Fruit fly (Drosophila melanogaster) whole organism, wandering third instar larva: ENCODE results near the gene HDAC3.
A peak's percentile ranks its signal among the peaks of the same experiment; 100 is the strongest.

Experiments
- Abd-B ChIP-seq: fragments of >200 bp; optimal IDR thresholded peaks from 2 replicates; lab custom pipeline; 2017; ENCODE audit warnings: missing biosample characterization, missing genetic modification characterization
- CG32264 ChIP-seq: fragments of 200-800 bp; sonication (Bioruptor generic); optimal IDR thresholded peaks from 2 replicates; lab custom pipeline; 2016; ENCODE audit warnings: missing biosample characterization, missing genetic modification characterization
- CG9705 ChIP-seq: fragments of 200-800 bp; sonication (Bioruptor generic); optimal IDR thresholded peaks from 2 replicates; lab custom pipeline; 2018; ENCODE audit warnings: missing biosample characterization, mild to moderate bottlenecking, missing genetic modification characterization
- CrebA ChIP-seq: fragments of 200-800 bp; sonication (Bioruptor generic); optimal IDR thresholded peaks from 2 replicates; lab custom pipeline; 2016; ENCODE audit warnings: missing biosample characterization, mild to moderate bottlenecking, missing genetic modification characterization, borderline replicate concordance
- Dfd ChIP-seq: fragments of >200 bp; optimal IDR thresholded peaks from 2 replicates; lab custom pipeline; 2017; ENCODE audit warnings: missing biosample characterization, missing genetic modification characterization
- Dif ChIP-seq: fragments of 200-275, 200-300 bp; sonication (Bioruptor generic); optimal IDR thresholded peaks from 2 replicates; lab custom pipeline; 2018; ENCODE audit warnings: missing biosample characterization, missing genetic modification characterization; ENCODE audit not compliant: partially characterized antibody
- GATAd ChIP-seq: sonication (Bioruptor generic); optimal IDR thresholded peaks from 2 replicates; lab custom pipeline; 2016; ENCODE audit warnings: missing biosample characterization, missing genetic modification characterization
- HLH106 ChIP-seq: fragments of 200-800 bp; optimal IDR thresholded peaks from 3 replicates; lab custom pipeline; 2019; ENCODE audit warnings: missing biosample characterization, mild to moderate bottlenecking, missing genetic modification characterization, moderate library complexity
- Hnf4 ChIP-seq: fragments of 200-800 bp; sonication (Bioruptor generic); optimal IDR thresholded peaks from 2 replicates; lab custom pipeline; 2016; ENCODE audit warnings: missing biosample characterization, mild to moderate bottlenecking, missing genetic modification characterization
- Hr78 ChIP-seq: fragments of >200 bp; optimal IDR thresholded peaks from 2 replicates; lab custom pipeline; 2017; ENCODE audit warnings: missing biosample characterization, missing genetic modification characterization
- Hr83 ChIP-seq: fragments of 200-300 bp; sonication (Bioruptor generic); optimal IDR thresholded peaks from 2 replicates; lab custom pipeline; 2016; ENCODE audit warnings: missing biosample characterization, mild to moderate bottlenecking, missing genetic modification characterization, moderate library complexity; ENCODE audit not compliant: poor library complexity, severe bottlenecking
- Jra ChIP-seq: sonication (Bioruptor generic); optimal IDR thresholded peaks from 2 replicates; lab custom pipeline; 2016; ENCODE audit warnings: missing biosample characterization, missing genetic modification characterization
- Mio ChIP-seq: sonication (Bioruptor generic); optimal IDR thresholded peaks from 2 replicates; lab custom pipeline; 2016; ENCODE audit warnings: missing biosample characterization, missing genetic modification characterization
- Myc ChIP-seq: fragments of >200 bp; optimal IDR thresholded peaks from 2 replicates; lab custom pipeline; 2017
- N ChIP-seq: fragments of >200 bp; optimal IDR thresholded peaks from 2 replicates; lab custom pipeline; 2018; ENCODE audit warnings: missing biosample characterization, missing external identifiers, missing genetic modification characterization
- OdsH ChIP-seq: fragments of 200-800 bp; sonication (Bioruptor generic); optimal IDR thresholded peaks from 2 replicates; lab custom pipeline; 2016; ENCODE audit warnings: missing biosample characterization, mild to moderate bottlenecking, missing genetic modification characterization
- Rel ChIP-seq, 2 experiments: fragments of 200-800 bp; sonication (Bioruptor generic) in 1 of 2; optimal IDR thresholded peaks; 2 replicates in 1 of 2; 3 replicates in 1 of 2; lab custom pipeline; 2016 to 2019; ENCODE audit warnings: mild to moderate bottlenecking in 2 of 2, missing biosample characterization in 2 of 2, missing genetic modification characterization in 2 of 2, moderate library complexity in 1 of 2
- Sp1 ChIP-seq: fragments of 200-800 bp; sonication (Bioruptor generic); optimal IDR thresholded peaks from 3 replicates; lab custom pipeline; 2019; ENCODE audit warnings: missing biosample characterization, mild to moderate bottlenecking, missing genetic modification characterization, moderate library complexity
- Vsx2 ChIP-seq: fragments of 200-300, 225-300 bp; sonication (Bioruptor generic); optimal IDR thresholded peaks from 2 replicates; lab custom pipeline; 2018; ENCODE audit warnings: missing biosample characterization, missing genetic modification characterization; ENCODE audit not compliant: partially characterized antibody
- br ChIP-seq: fragments of 200-800 bp; sonication (Bioruptor generic); optimal IDR thresholded peaks from 2 replicates; lab custom pipeline; 2016; ENCODE audit warnings: missing biosample characterization, missing genetic modification characterization
- brk ChIP-seq: fragments of 200-800 bp; sonication (Bioruptor generic); optimal IDR thresholded peaks from 2 replicates; lab custom pipeline; 2016; ENCODE audit warnings: missing biosample characterization, mild to moderate bottlenecking, missing genetic modification characterization
- dl ChIP-seq, 2 experiments: fragments of 175-275, 200-275 bp in 1 of 2; fragments of 200-275 bp in 1 of 2; sonication (Bioruptor generic); optimal IDR thresholded peaks; lab custom pipeline; 2018; ENCODE audit warnings: mild to moderate bottlenecking in 2 of 2, missing biosample characterization in 2 of 2, missing genetic modification characterization in 2 of 2, moderate library complexity in 2 of 2; ENCODE audit not compliant: partially characterized antibody in 2 of 2, insufficient read depth in 1 of 2
- dmrt93B ChIP-seq: fragments of 200-800 bp; sonication (Bioruptor generic); optimal IDR thresholded peaks from 2 replicates; lab custom pipeline; 2018; ENCODE audit warnings: missing biosample characterization, mild to moderate bottlenecking, missing genetic modification characterization
- dsf ChIP-seq: sonication (Bioruptor generic); optimal IDR thresholded peaks from 2 replicates; lab custom pipeline; 2016; ENCODE audit warnings: missing biosample characterization, missing genetic modification characterization, borderline replicate concordance
- ey ChIP-seq: fragments of 200-800 bp; sonication (Bioruptor generic); optimal IDR thresholded peaks from 2 replicates; lab custom pipeline; 2016; ENCODE audit warnings: missing biosample characterization, missing genetic modification characterization
- foxo ChIP-seq, 2 experiments: fragments of 200-800 bp; sonication (Bioruptor generic); optimal IDR thresholded peaks; 2 replicates in 1 of 2; 3 replicates in 1 of 2; lab custom pipeline; 2016 to 2017; ENCODE audit warnings: missing biosample characterization in 2 of 2, missing genetic modification characterization in 2 of 2
- fru ChIP-seq: fragments of 200-800 bp; sonication (Bioruptor generic); optimal IDR thresholded peaks from 3 replicates; lab custom pipeline; 2016; ENCODE audit warnings: missing biosample characterization, mild to moderate bottlenecking, missing genetic modification characterization
- h ChIP-seq: fragments of 200-800 bp; sonication (Bioruptor generic); optimal IDR thresholded peaks from 3 replicates; lab custom pipeline; 2016; ENCODE audit warnings: missing biosample characterization, mild to moderate bottlenecking, missing genetic modification characterization
- jim ChIP-seq: fragments of 175-275, 200-325 bp; sonication (Bioruptor generic); optimal IDR thresholded peaks from 2 replicates; lab custom pipeline; 2016; ENCODE audit warnings: missing biosample characterization, mild to moderate bottlenecking, missing genetic modification characterization
- lola ChIP-seq: fragments of >200 bp; optimal IDR thresholded peaks from 2 replicates; lab custom pipeline; 2017; ENCODE audit warnings: missing biosample characterization, missing genetic modification characterization
- pan ChIP-seq: fragments of >200 bp; optimal IDR thresholded peaks from 2 replicates; lab custom pipeline; 2017
- psq ChIP-seq: fragments of 200-800 bp; sonication (Bioruptor generic); optimal IDR thresholded peaks from 3 replicates; lab custom pipeline; 2017; ENCODE audit warnings: missing biosample characterization, mild to moderate bottlenecking, missing genetic modification characterization, moderate library complexity
- rgr ChIP-seq: fragments of 200-800 bp; sonication (Bioruptor generic); optimal IDR thresholded peaks from 3 replicates; lab custom pipeline; 2016; ENCODE audit warnings: missing biosample characterization, mild to moderate bottlenecking, missing genetic modification characterization
- sage ChIP-seq: fragments of 200-800 bp; sonication (Bioruptor generic); optimal IDR thresholded peaks from 2 replicates; lab custom pipeline; 2016; ENCODE audit warnings: missing biosample characterization, mild to moderate bottlenecking, missing genetic modification characterization
- sv ChIP-seq: fragments of 200-800 bp; sonication (Bioruptor generic); optimal IDR thresholded peaks from 3 replicates; lab custom pipeline; 2016; ENCODE audit warnings: missing biosample characterization, missing genetic modification characterization
- tai ChIP-seq: sonication (Bioruptor generic); optimal IDR thresholded peaks from 2 replicates; lab custom pipeline; 2016; ENCODE audit warnings: missing biosample characterization, missing genetic modification characterization
- usp ChIP-seq: fragments of >200 bp; optimal IDR thresholded peaks from 2 replicates; lab custom pipeline; 2017; ENCODE audit warnings: missing biosample characterization, missing genetic modification characterization
- woc ChIP-seq: sonication (Bioruptor generic); optimal IDR thresholded peaks from 2 replicates; lab custom pipeline; 2016; ENCODE audit warnings: missing biosample characterization, mild to moderate bottlenecking, missing genetic modification characterization

HDAC3 gene

DNA sequence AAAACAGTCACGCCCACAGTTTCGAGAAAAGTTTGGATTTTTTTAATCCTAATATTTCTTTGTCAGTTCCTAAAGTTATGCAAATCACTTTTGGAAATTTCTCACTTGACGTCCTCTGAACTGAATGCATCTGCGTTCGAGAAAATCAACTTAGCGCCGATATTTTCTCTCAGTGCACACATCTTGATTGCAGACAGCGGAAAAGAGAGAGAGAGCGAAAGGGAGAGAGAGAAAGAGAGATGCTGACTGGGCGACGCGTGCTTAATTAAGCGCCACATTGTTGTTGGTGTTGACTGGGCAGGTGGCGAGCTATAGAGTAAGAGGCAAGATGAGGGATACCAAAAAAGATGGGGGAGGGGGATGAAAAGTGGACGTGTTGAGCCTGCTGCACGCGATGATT lies 44.2 kb upstream of the HDAC3 start (continued):
- no peak for TF ChIP-seq lola (GFP tag; lab: Kevin White, UChicago)
- TF ChIP-seq dl (GFP tag; optimal IDR thresholded peaks at IDR 0.05; lab: Kevin White, UChicago; ENCODE audit: insufficient read depth in 1 of 2, partially characterized antibody in 2 of 2): no peak
- TF ChIP-seq usp (GFP tag; lab: Kevin White, UChicago): no peak
- TF ChIP-seq psq (GFP tag; lab: Kevin White, UChicago): peak; percentile 30

DNA sequence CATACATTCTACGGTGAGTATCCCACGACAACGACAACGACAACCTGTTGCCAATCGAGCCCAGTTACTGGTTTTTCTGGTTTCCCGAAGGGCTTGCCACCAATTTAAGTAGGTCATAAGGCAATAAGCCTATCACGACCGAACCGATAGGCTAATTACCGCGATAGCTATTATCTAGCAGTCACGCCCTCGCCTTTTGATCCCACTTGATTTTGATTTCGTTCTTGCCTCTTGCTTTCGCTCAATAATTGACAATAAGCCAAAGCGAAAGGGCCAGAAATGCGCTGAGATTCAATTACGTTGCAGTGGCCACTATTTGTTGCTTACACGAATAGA lies 43.4 kb upstream of the HDAC3 start:
- TF ChIP-seq Vsx2 (peak; percentile 71), woc (GFP tag; lab: Kevin White, UChicago) (no peak), Dif (GFP tag; lab: Kevin White, UChicago) (peak; percentile 44)

DNA sequence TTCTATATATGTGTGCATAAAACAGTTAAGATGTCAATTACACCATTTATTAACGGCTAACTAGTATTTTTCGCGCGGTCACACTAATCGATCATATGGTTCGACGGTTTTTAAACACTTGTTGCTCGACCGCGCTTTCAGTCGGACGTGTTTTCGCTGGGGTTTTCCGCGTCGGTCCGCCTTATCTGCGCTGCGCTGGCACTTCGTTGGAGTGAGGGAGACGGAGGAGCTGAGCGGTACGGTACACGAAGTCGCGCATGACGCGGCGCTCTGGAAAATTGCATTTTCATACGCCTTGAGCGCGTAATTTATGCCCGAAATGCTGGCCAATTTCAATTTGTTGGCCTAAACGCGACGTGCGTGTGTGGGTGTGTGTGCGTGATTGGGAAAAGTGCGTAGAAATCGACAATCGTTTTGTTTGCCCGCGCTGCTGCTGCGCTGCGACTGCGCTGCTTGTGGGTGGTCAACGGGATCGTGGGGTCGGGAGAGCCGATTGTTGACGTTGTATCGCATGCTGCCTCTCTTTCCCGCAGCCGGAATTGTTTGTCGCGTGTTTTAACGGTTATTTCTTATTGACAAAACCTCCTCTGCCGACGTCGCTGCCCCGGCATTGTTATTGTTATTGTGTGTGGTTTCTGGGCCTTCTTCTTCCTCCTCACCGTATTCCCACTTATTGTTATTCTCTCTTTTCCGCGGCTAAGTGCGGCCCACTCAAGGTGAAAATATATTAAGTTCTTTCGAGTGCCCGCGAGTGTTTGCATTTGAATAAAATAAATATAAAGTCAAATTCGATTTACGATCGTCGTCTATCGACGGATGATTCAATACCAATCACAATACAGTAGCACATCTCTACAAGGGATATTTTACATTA lies 42.8 kb upstream of the HDAC3 start, which contains the start of gene Itpr:
Gene Itpr, plus strand, starts transcription at position 116 of the 874 bp plus-strand sequence.
- no peak for TF ChIP-seq HLH106 (tag; lab: Kevin White, UChicago)
- TF ChIP-seq tai (GFP tag; lab: Kevin White, UChicago): peak; percentile 8
- no peak for TF ChIP-seq Hr78 (GFP tag; lab: Kevin White, UChicago)
- TF ChIP-seq Hnf4 (GFP tag; lab: Kevin White, UChicago): peak; percentile 26
- TF ChIP-seq CG9705 (GFP tag; lab: Kevin White, UChicago): no peak
- no peak for TF ChIP-seq Mio (GFP tag; lab: Kevin White, UChicago)
- no peak for TF ChIP-seq jim (GFP tag; lab: Kevin White, UChicago)
- peak; percentile 15 for TF ChIP-seq br (GFP tag; lab: Kevin White, UChicago)
- TF ChIP-seq CG32264 (GFP tag; lab: Kevin White, UChicago): no peak
- peak in 1 of 2 experiments; percentile 7 for TF ChIP-seq foxo (GFP tag; optimal IDR thresholded peaks at IDR 0.05; lab: Kevin White, UChicago)
- TF ChIP-seq dl (GFP tag; optimal IDR thresholded peaks at IDR 0.05; lab: Kevin White, UChicago; ENCODE audit: insufficient read depth in 1 of 2, partially characterized antibody in 2 of 2): no peak
- TF ChIP-seq rgr (GFP tag; lab: Kevin White, UChicago): no peak
- no peak for TF ChIP-seq brk (GFP tag; lab: Kevin White, UChicago)
- TF ChIP-seq dmrt93B: no peak
- no peak for TF ChIP-seq GATAd (GFP tag; lab: Kevin White, UChicago)
- no peak for TF ChIP-seq Abd-B (GFP tag; lab: Kevin White, UChicago)
- no peak for TF ChIP-seq lola (GFP tag; lab: Kevin White, UChicago)
- no peak for TF ChIP-seq dsf (GFP tag; lab: Kevin White, UChicago)
- no peak for TF ChIP-seq Vsx2
- peak; percentile 12 for TF ChIP-seq psq (GFP tag; lab: Kevin White, UChicago)
- peak; percentile 62 for TF ChIP-seq Hr83 (GFP tag; lab: Kevin White, UChicago)
- TF ChIP-seq woc (GFP tag; lab: Kevin White, UChicago): no peak
- no peak for TF ChIP-seq N (GFP tag; lab: Kevin White, UChicago)
- peak; percentile 34 for TF ChIP-seq Dif (GFP tag; lab: Kevin White, UChicago)
- TF ChIP-seq sv (GFP tag; lab: Kevin White, UChicago): no peak
- no peak for TF ChIP-seq ey (GFP tag; lab: Kevin White, UChicago)
- no peak for TF ChIP-seq usp (GFP tag; lab: Kevin White, UChicago)
- no peak for TF ChIP-seq Dfd (GFP tag; lab: Kevin White, UChicago)
- no peak for TF ChIP-seq sage (GFP tag; lab: Kevin White, UChicago)
- no peak for TF ChIP-seq pan
- peak; percentile 82 for TF ChIP-seq h
- no peak for TF ChIP-seq Rel (GFP tag; optimal IDR thresholded peaks at IDR 0.05; lab: Kevin White, UChicago)
- peak; percentile 73 for TF ChIP-seq Rel (tag; optimal IDR thresholded peaks at IDR 0.05; lab: Kevin White, UChicago)
- peak; percentile 72 for TF ChIP-seq CrebA
- peak; percentile 49 for TF ChIP-seq Jra (GFP tag; lab: Kevin White, UChicago)
- peak; percentile 28 for TF ChIP-seq Sp1
- no peak for TF ChIP-seq fru
- TF ChIP-seq Myc (lab: Kevin White, UChicago): no peak
- peak; percentile 16 for TF ChIP-seq OdsH
- TF ChIP-seq, all 38 proteins: peak for 13
